Worm (Caenorhabditis elegans) whole organism, L3 larva: ENCODE data around the gene E02H4.4.

Experiments
- R02D3.7 ChIP-seq: fragments of 150-350 bp; optimal IDR thresholded peaks from 2 replicates; lab custom pipeline; 2014; ENCODE audit warnings: missing biosample characterization, missing genetic modification characterization
- ZK546.5 ChIP-seq: sonication (generic microtip); optimal IDR thresholded peaks from 2 replicates; lab custom pipeline; 2017; ENCODE audit warnings: missing biosample characterization, missing genetic modification characterization
- aly-2 ChIP-seq: fragments of 150-350 bp; optimal IDR thresholded peaks from 2 replicates; lab custom pipeline; 2014; ENCODE audit warnings: missing biosample characterization, missing genetic modification characterization
- ama-1 ChIP-seq: fragments of 150-350 bp; optimal IDR thresholded peaks from 2 replicates; lab custom pipeline; 2018
- ceh-28 ChIP-seq: fragments of 150-350 bp; optimal IDR thresholded peaks from 2 replicates; lab custom pipeline; 2014; ENCODE audit warnings: missing biosample characterization, missing genetic modification reagents, missing genetic modification characterization
- daf-12 ChIP-seq: fragments of 150-350 bp; optimal IDR thresholded peaks from 2 replicates; lab custom pipeline; 2014; ENCODE audit warnings: missing biosample characterization, missing genetic modification reagents, missing genetic modification characterization
- egl-5 ChIP-seq: fragments of 150-350 bp; optimal IDR thresholded peaks from 2 replicates; lab custom pipeline; 2017; ENCODE audit warnings: missing biosample characterization, missing genetic modification reagents, missing genetic modification characterization, inconsistent platforms
- elt-1 ChIP-seq: fragments of 150-350 bp; optimal IDR thresholded peaks from 2 replicates; lab custom pipeline; 2014; ENCODE audit warnings: missing biosample characterization, missing genetic modification characterization
- elt-2 ChIP-seq: sonication (generic microtip); optimal IDR thresholded peaks from 2 replicates; lab custom pipeline; 2016; ENCODE audit warnings: missing genetic modification reagents, mild to moderate bottlenecking, missing genetic modification characterization, missing compliant biosample characterization
- elt-3 ChIP-seq, 3 experiments: fragments of 150-350 bp in 1 of 3; sonication (generic microtip) in 2 of 3; optimal IDR thresholded peaks; 2 replicates in 2 of 3; 4 replicates in 1 of 3; lab custom pipeline; 2014 to 2017; ENCODE audit warnings: missing biosample characterization in 3 of 3, missing genetic modification characterization in 3 of 3
- eor-1 ChIP-seq, 2 experiments: fragments of 150-350 bp; optimal IDR thresholded peaks; 2 replicates each; lab custom pipeline; 2014 to 2018; ENCODE audit warnings: missing biosample characterization in 2 of 2, missing genetic modification characterization in 2 of 2
- fkh-10 ChIP-seq: sonication (generic microtip); optimal IDR thresholded peaks from 2 replicates; lab custom pipeline; 2017; ENCODE audit warnings: missing biosample characterization, missing genetic modification reagents, missing genetic modification characterization
- fos-1 ChIP-seq: fragments of 150-350 bp; optimal IDR thresholded peaks from 2 replicates; lab custom pipeline; 2014; ENCODE audit warnings: missing biosample characterization, missing genetic modification characterization
- lsy-12 ChIP-seq: sonication (generic microtip); optimal IDR thresholded peaks from 2 replicates; lab custom pipeline; 2016; ENCODE audit warnings: mild to moderate bottlenecking, missing genetic modification characterization, missing compliant biosample characterization
- mdl-1 ChIP-seq: fragments of 150-350 bp; optimal IDR thresholded peaks from 2 replicates; lab custom pipeline; 2014; ENCODE audit warnings: missing biosample characterization, missing genetic modification characterization
- mml-1 ChIP-seq: fragments of 150-350 bp; sonication (generic microtip); optimal IDR thresholded peaks from 3 replicates; lab custom pipeline; 2014; ENCODE audit warnings: missing biosample characterization, missing genetic modification characterization
- nhr-11 ChIP-seq: fragments of 150-350 bp; optimal IDR thresholded peaks from 2 replicates; lab custom pipeline; 2014; ENCODE audit warnings: missing biosample characterization, missing genetic modification characterization
- nhr-12 ChIP-seq: fragments of 150-350 bp; optimal IDR thresholded peaks from 2 replicates; lab custom pipeline; 2014; ENCODE audit warnings: missing biosample characterization, missing genetic modification characterization
- nhr-23 ChIP-seq: fragments of 150-350 bp; optimal IDR thresholded peaks from 2 replicates; lab custom pipeline; 2014; ENCODE audit warnings: missing biosample characterization, missing genetic modification reagents, missing genetic modification characterization
- nhr-237 ChIP-seq: fragments of 150-350 bp; optimal IDR thresholded peaks from 2 replicates; lab custom pipeline; 2014; ENCODE audit warnings: missing biosample characterization, missing genetic modification characterization
- nhr-25 ChIP-seq: sonication (generic microtip); optimal IDR thresholded peaks from 2 replicates; lab custom pipeline; 2017; ENCODE audit warnings: missing biosample characterization, missing genetic modification characterization
- nhr-28 ChIP-seq: fragments of 150-350 bp; optimal IDR thresholded peaks from 2 replicates; lab custom pipeline; 2014; ENCODE audit warnings: missing biosample characterization, missing genetic modification characterization
- nhr-43 ChIP-seq: sonication (generic microtip); optimal IDR thresholded peaks from 2 replicates; lab custom pipeline; 2016; ENCODE audit warnings: mild to moderate bottlenecking, missing genetic modification characterization, missing compliant biosample characterization; ENCODE audit not compliant: poor library complexity, severe bottlenecking
- nhr-67 ChIP-seq: fragments of 150-350 bp; optimal IDR thresholded peaks from 2 replicates; lab custom pipeline; 2014; ENCODE audit warnings: missing biosample characterization, missing genetic modification characterization
- nhr-76 ChIP-seq: fragments of 150-350 bp; sonication (generic microtip); optimal IDR thresholded peaks from 5 replicates; lab custom pipeline; 2014; ENCODE audit warnings: missing biosample characterization, missing genetic modification characterization
- nhr-77 ChIP-seq: fragments of 150-350 bp; optimal IDR thresholded peaks from 2 replicates; lab custom pipeline; 2014; ENCODE audit warnings: missing biosample characterization, missing genetic modification characterization
- pha-4 ChIP-seq: fragments of 150-350 bp; optimal IDR thresholded peaks from 2 replicates; lab custom pipeline; 2014; ENCODE audit warnings: missing biosample characterization, missing genetic modification reagents, missing genetic modification characterization
- pqm-1 ChIP-seq: fragments of 150-350 bp; optimal IDR thresholded peaks from 2 replicates; lab custom pipeline; 2017; ENCODE audit warnings: missing biosample characterization, missing genetic modification characterization, inconsistent platforms
- sea-2 ChIP-seq: fragments of 150-350 bp; sonication (generic microtip); optimal IDR thresholded peaks from 4 replicates; lab custom pipeline; 2014; ENCODE audit warnings: missing biosample characterization, missing genetic modification reagents, missing genetic modification characterization
- skn-1 ChIP-seq: fragments of 150-350 bp; optimal IDR thresholded peaks from 2 replicates; lab custom pipeline; 2014; ENCODE audit warnings: missing biosample characterization, missing genetic modification characterization
- zag-1 ChIP-seq: fragments of 150-350 bp; optimal IDR thresholded peaks from 2 replicates; lab custom pipeline; 2014; ENCODE audit warnings: missing biosample characterization, missing genetic modification characterization
- ztf-11 ChIP-seq: fragments of 150-350 bp; optimal IDR thresholded peaks from 2 replicates; lab custom pipeline; 2014; ENCODE audit warnings: missing biosample characterization, missing genetic modification characterization
- ztf-4 ChIP-seq: fragments of 150-350 bp; optimal IDR thresholded peaks from 2 replicates; lab custom pipeline; 2014; ENCODE audit warnings: missing biosample characterization, missing genetic modification characterization

E02H4.4 gene

DNA sequence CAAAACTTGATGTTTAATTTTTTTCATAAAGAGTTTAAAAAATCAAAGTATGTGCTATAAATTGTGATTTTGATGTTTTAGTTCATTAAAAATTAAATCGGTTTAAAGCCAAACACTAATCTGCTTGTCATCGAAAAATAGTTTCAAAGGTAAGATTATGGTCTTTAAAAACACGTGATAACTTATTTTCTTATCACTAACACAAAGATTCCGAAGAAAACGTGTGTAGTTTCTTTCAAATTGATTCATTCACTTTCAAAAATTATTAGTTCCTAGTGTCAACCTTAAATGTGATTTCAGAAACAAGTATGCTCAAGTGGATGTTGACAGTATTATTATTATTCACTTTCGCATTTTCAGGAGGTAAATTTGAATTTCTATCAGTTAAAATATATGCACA, 1.8 kb upstream of the E02H4.4 start, which contains the start of gene E02H4.7:
TSS of gene E02H4.7 (plus strand) at position 301 of the 400 bp plus-strand sequence.
- TF ChIP-seq ZK546.5 (tag; lab: Kevin White, UChicago): no peak
- TF ChIP-seq daf-12: no peak
- TF ChIP-seq nhr-25 (tag; lab: Kevin White, UChicago): no peak
- no peak for TF ChIP-seq nhr-28
- no peak for TF ChIP-seq eor-1 (tag; optimal IDR thresholded peaks at IDR 0.05; lab: Kevin White, UChicago)
- TF ChIP-seq ama-1 (lab: Kevin White, UChicago): no peak
- no peak for TF ChIP-seq elt-1
- no peak for TF ChIP-seq nhr-12 (tag; lab: Kevin White, UChicago)
- TF ChIP-seq ztf-4 (tag; lab: Kevin White, UChicago): no peak
- no peak for TF ChIP-seq nhr-67 (tag; lab: Kevin White, UChicago)
- TF ChIP-seq ztf-11 (tag; lab: Kevin White, UChicago): no peak
- no peak for TF ChIP-seq lsy-12 (tag; lab: Kevin White, UChicago)
- TF ChIP-seq elt-2 (tag; lab: Kevin White, UChicago): peak; percentile 36
- TF ChIP-seq pqm-1 (tag; lab: Kevin White, UChicago): peak; percentile 12
- no peak for TF ChIP-seq zag-1 (tag; lab: Kevin White, UChicago)
- no peak for TF ChIP-seq nhr-76 (tag; lab: Kevin White, UChicago)
- TF ChIP-seq elt-3 (tag; optimal IDR thresholded peaks at IDR 0.05; lab: Kevin White, UChicago): no peak

DNA sequence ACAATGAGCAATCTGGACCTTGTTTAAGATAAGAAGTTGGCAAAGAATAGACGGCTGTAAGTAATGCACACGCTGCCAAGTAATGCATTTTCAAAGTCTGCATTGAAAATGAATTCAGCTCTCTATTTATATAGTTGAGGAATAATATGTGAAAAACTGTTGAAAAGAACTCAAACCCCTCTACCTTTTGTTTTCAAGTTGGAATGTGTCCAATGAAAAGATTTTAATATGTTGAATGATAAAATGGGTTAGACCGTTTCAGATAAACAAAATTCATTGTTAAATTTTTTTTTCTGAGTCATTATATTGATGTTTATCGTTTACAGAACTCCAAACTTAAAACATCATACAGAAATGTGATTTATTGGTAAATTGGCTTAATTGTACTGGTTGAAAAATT, 5.7 kb downstream of the E02H4.4 start, which contains the start of gene E02H4.8:
TSS of gene E02H4.8 (minus strand) at position 101 of the 400 bp plus-strand sequence.
- TF ChIP-seq nhr-25 (tag; lab: Kevin White, UChicago) (no peak), aly-2 (tag; lab: Kevin White, UChicago) (no peak), fkh-10 (GFP tag; lab: Kevin White, UChicago) (no peak), elt-3 (tag; optimal IDR thresholded peaks at IDR 0.05; lab: Kevin White, UChicago) (no peak), egl-5 (tag; lab: Kevin White, UChicago) (no peak), nhr-67 (tag; lab: Kevin White, UChicago) (no peak), pha-4 (no peak), ceh-28 (no peak), skn-1 (tag; lab: Kevin White, UChicago) (no peak), ztf-11 (tag; lab: Kevin White, UChicago) (no peak), lsy-12 (tag; lab: Kevin White, UChicago) (no peak), R02D3.7 (tag; lab: Kevin White, UChicago) (no peak), nhr-237 (tag; lab: Kevin White, UChicago) (no peak)

DNA sequence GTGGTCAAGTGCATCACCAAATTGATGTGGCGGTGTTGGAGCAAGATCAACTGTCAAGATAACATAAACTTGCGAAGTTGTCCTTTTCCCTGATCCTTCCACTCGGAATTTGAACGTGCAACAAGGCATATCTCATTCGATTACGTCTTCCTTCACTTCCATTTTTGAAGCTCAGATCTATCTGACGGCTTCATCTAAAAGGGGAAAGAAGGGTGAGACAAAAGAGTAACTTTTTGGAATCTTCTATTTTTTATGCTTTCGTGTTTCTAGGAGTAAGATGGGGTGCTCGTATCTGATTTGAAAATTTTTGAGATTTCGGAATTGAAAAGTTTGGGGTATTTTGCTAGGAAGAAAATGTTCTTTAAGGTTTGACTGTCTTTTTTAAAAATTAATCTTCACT, 9.4 kb downstream of the E02H4.4 start:
- TF ChIP-seq fkh-10 (GFP tag; lab: Kevin White, UChicago) (no peak), elt-1 (peak; percentile 65)
- TF ChIP-seq, all 47 proteins: peak for 1

- TF ChIP-seq mdl-1 (tag; lab: Kevin White, UChicago): no peak
- no peak for TF ChIP-seq ZK546.5 (tag; lab: Kevin White, UChicago)
- no peak for TF ChIP-seq nhr-43 (tag; lab: Kevin White, UChicago)
- no peak for TF ChIP-seq fos-1 (tag; lab: Kevin White, UChicago)
- TF ChIP-seq ceh-28: no peak
- TF ChIP-seq mml-1 (tag; lab: Kevin White, UChicago): no peak
- no peak for TF ChIP-seq ztf-11 (tag; lab: Kevin White, UChicago)
- TF ChIP-seq pha-4: no peak
- TF ChIP-seq nhr-25 (tag; lab: Kevin White, UChicago): no peak
- TF ChIP-seq ama-1 (lab: Kevin White, UChicago): no peak
Measured at ce11 chrX:14267781-14268180, 10.0 kb downstream of the E02H4.4 start, which contains the start of gene del-1. del-1 (plus strand) TSS chrX:14268081.

DNA sequence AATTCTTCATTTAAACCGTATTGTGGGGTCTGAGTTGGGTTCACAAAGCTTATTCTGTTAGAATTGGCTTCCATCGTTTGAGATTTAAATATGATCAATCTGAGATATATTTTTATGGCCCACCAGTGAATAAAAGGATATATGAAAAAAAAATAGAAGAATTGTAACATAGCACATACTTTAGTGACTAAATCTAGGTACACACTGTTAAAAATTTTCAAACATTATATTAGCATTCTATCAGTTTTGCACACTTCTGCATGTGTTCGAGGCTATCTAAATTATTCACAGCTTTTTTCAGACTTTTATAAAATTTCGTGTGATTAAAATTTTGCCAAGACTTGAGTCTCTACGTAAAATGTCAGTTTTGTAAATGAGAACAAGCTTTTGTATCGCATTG, 23.8 kb downstream of the E02H4.4 start, which contains the start of gene E02H4.2:
TSS of gene E02H4.2 (minus strand) at position 101 of the 400 bp plus-strand sequence.
- TF ChIP-seq nhr-25 (tag; lab: Kevin White, UChicago) (no peak), sea-2 (no peak), nhr-43 (tag; lab: Kevin White, UChicago) (no peak), pha-4 (no peak), egl-5 (tag; lab: Kevin White, UChicago) (no peak), ZK546.5 (tag; lab: Kevin White, UChicago) (no peak), nhr-67 (tag; lab: Kevin White, UChicago) (no peak), nhr-12 (tag; lab: Kevin White, UChicago) (no peak), nhr-11 (no peak), nhr-28 (no peak), zag-1 (tag; lab: Kevin White, UChicago) (no peak), nhr-23 (tag; lab: Kevin White, UChicago) (no peak), nhr-237 (tag; lab: Kevin White, UChicago) (no peak), nhr-77 (tag; lab: Kevin White, UChicago) (no peak)
